Worm (Caenorhabditis elegans): ENCODE results near the gene eat-6.

The eat-6 gene

DNA sequence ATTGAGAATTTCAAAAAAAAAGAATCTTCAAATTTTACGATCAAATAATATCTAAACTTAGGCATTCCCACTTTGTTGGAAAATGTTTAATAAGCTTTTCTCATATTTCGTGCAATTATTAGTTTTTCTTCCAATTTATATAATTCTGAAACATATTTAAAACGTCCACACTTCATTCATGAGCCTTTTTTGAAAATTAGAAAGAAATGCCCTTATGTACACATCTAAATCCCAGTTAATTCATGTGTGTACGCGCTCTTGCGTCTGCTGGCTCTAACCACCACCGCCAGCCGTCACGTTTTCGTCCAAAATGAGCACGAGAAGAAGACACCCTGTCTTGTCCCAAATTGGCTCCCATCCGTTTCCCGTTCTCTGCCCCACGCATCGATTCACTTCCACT lies 36.8 kb upstream of the eat-6 start:
- TF ChIP-seq hlh-30 (tag; optimal IDR thresholded peaks at IDR 0.05; ENCODE audit: insufficient read depth) (peak; percentile 15), unc-42 (tag; optimal IDR thresholded peaks at IDR 0.05) (peak; percentile 22), ceh-22 (tag; optimal IDR thresholded peaks at IDR 0.05) (no peak)

DNA sequence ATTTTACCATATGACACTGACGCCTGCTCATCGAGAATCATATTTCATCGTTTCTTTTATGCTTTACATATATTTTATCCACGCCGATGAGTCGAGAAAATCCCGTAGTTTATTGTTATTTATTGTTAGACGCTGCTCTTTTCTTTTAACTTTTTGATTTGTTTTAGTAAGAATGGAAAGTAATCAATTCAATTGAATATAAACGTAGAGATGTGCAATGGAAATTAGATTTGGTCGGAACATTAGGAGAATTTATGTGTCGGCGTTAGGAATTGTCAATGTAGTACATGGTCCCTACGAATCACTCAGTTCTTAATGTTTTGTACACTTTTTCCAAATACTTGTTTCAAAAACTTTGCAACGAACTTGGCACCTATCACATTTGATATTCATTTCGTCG lies 35.4 kb upstream of the eat-6 start:
- TF ChIP-seq unc-42 (tag; optimal IDR thresholded peaks at IDR 0.05) = peak; percentile 94
- no peak for TF ChIP-seq zip-5 (tag; optimal IDR thresholded peaks at IDR 0.05)
- no peak for TF ChIP-seq pros-1 (tag; optimal IDR thresholded peaks at IDR 0.05)

DNA sequence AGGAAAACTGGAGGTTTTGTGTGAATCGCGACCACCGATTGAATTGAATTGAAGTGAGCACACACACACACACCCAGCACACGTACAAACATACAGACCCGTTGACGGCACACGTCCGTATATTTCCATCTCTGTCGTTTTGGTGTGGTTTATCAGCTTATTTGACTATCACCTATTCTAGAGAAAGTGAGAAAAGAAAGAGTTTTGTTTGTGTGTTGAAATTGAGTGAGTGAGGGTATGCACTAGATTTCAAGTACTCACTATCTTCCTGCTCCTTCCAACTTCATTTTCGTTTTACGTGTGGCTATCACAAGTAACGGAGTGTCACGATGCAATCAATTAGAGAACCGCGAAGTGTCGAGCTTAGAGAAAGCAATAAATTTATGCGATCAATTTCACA lies 34.0 kb upstream of the eat-6 start:
- TF ChIP-seq ceh-24 (tag; optimal IDR thresholded peaks at IDR 0.05) (no peak), pax-1 (tag; optimal IDR thresholded peaks at IDR 0.05) (no peak), hlh-30 (tag; optimal IDR thresholded peaks at IDR 0.05; ENCODE audit: insufficient read depth) (no peak), elt-2 (tag; optimal IDR thresholded peaks at IDR 0.05) (no peak), pqm-1 (tag; optimal IDR thresholded peaks at IDR 0.05) (no peak)

DNA sequence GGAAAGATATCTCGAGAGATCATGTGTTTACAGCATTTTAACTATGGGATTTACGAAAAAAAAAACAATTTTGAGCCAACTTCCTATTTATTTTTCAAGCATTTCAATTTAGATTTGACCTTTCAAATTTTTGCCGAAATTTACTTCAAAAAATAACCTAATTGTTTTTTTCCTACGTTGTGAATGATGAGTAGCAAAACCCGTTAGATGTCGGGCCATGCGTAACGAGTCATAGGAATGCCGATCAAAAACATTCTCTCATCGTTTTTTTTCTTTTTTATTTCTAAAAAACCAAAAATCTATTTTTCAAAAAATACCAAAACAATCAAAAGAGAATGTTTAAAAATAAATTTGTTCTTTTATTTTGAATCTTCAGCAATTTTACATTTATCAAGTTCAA lies 33.1 kb upstream of the eat-6 start:
- TF ChIP-seq ceh-30 (tag; optimal IDR thresholded peaks at IDR 0.05) (no peak), dmd-4 (tag; optimal IDR thresholded peaks at IDR 0.05; ENCODE audit: borderline replicate concordance) (no peak), K09A11.1 (tag; optimal IDR thresholded peaks at IDR 0.05; ENCODE audit: insufficient read depth) (no peak), odd-2 (tag; optimal IDR thresholded peaks at IDR 0.05) (no peak), hlh-8 (tag; optimal IDR thresholded peaks at IDR 0.05) (no peak), dve-1 (tag; optimal IDR thresholded peaks at IDR 0.05) (no peak), ceh-19 (GFP tag; optimal IDR thresholded peaks at IDR 0.05) (no peak), sox-2 (GFP tag; IDR thresholded peaks at IDR 0.05) (no peak), rnt-1 (tag; optimal IDR thresholded peaks at IDR 0.05) (no peak), ets-4 (tag; optimal IDR thresholded peaks at IDR 0.05) (no peak), pax-1 (tag; optimal IDR thresholded peaks at IDR 0.05) (no peak)

DNA sequence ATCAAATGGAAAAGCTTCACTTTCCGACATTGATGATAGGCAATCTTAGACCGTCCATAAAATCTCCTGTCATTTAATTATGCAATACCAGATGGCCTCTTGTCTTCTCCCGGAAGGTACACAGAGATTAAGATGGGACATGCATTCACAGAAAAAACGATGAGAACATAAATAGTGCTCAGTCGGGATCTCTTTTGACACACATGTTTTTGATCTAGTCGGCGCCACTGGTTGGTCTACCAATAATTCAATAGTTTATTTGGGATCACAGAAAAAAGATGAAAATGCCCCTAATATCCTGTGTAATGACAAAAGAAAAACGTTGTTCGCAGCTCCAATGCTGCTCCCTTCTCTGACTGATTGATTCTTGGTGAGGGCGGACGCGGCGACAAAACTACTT lies 31.3 kb upstream of the eat-6 start:
- TF ChIP-seq pros-1 (tag; optimal IDR thresholded peaks at IDR 0.05) = no peak
- TF ChIP-seq ttx-3 (tag; optimal IDR thresholded peaks at IDR 0.05) = no peak
- TF ChIP-seq ceh-2 (tag; optimal IDR thresholded peaks at IDR 0.05) = no peak
- TF ChIP-seq ceh-22 (tag; optimal IDR thresholded peaks at IDR 0.05) = no peak
- TF ChIP-seq dmd-4 (tag; optimal IDR thresholded peaks at IDR 0.05; ENCODE audit: borderline replicate concordance) = no peak
- no peak for TF ChIP-seq tbx-7 (tag; optimal IDR thresholded peaks at IDR 0.05)
- TF ChIP-seq Y22D7AL.16 (tag; optimal IDR thresholded peaks at IDR 0.05) = no peak
- TF ChIP-seq ref-2 (tag; optimal IDR thresholded peaks at IDR 0.05) = no peak
- no peak for TF ChIP-seq unc-55 (GFP tag; optimal IDR thresholded peaks at IDR 0.05)
- TF ChIP-seq npax-4 (tag; optimal IDR thresholded peaks at IDR 0.05) = no peak
- TF ChIP-seq hlh-15 (tag; optimal IDR thresholded peaks at IDR 0.05) = no peak
- no peak for TF ChIP-seq F13H6.1 (tag; optimal IDR thresholded peaks at IDR 0.05)

DNA sequence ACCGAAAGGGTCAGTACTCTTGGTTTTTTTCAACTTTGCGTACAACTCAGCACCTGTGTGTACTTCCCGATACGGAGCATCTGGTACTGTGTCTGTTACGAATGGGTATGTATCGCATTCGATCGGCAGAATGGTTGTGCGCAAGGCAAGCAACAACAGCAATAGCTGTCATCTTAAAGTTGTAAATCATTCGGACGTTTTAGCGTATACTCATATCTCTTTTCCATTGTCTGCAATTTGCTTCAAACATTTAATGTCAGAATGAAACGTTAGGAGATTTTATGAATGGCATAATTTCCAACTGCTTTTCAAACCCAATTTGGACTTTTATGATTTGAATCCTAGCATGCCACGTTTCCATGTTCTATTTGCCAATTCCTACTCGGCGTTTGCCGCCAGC lies 27.3 kb upstream of the eat-6 start:
- no peak for TF ChIP-seq ceh-22 (tag; optimal IDR thresholded peaks at IDR 0.05)
- peak; percentile 72 for TF ChIP-seq unc-55 (GFP tag; optimal IDR thresholded peaks at IDR 0.05)

DNA sequence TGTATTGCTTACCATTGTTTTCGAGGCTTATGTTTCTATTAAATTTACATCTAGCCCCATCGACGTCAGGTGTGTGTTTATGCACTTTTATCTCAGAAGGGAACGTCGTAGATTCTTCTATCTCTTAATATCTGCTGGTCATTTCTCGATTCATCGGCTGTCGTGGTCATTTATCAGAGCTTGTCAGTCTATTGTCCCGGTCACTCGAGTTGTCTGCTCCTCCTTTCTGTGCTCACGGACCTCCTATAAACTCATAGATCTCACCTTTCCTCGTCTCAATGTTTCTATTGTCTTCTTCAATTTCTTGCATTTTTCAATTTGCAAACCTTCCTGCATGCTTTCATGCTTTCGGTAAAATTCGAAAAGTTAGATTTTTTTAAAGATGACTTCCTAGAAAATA lies 24.4 kb upstream of the eat-6 start:
- TF ChIP-seq nfya-1 (tag; optimal IDR thresholded peaks at IDR 0.05) (no peak), C08G9.2 (tag; optimal IDR thresholded peaks at IDR 0.05) (no peak), unc-55 (GFP tag; optimal IDR thresholded peaks at IDR 0.05) (peak; percentile 82)

Measured in whole organism, late embryonic.